Worm (Caenorhabditis elegans) whole organism, mixed stage, embryonic: ENCODE results near the gene C04C3.4.

ENCODE experiments used
- M03D4.4 ChIP-seq: sonication (generic microtip); optimal IDR thresholded peaks from 2 replicates; lab custom pipeline; 2017; ENCODE audit warnings: mild to moderate bottlenecking, missing genetic modification characterization, missing compliant biosample characterization
- bed-3 ChIP-seq: fragments of 200-800 bp; sonication (Bioruptor generic); optimal IDR thresholded peaks from 3 replicates; lab custom pipeline; 2018; ENCODE audit warnings: mild to moderate bottlenecking, missing genetic modification characterization, moderate library complexity, missing compliant biosample characterization
- blmp-1 ChIP-seq: fragments of 150-350 bp; optimal IDR thresholded peaks from 2 replicates; lab custom pipeline; 2014; ENCODE audit warnings: missing biosample characterization, missing genetic modification characterization
- ceh-39 ChIP-seq: fragments of 150-350 bp; optimal IDR thresholded peaks from 2 replicates; lab custom pipeline; 2014; ENCODE audit warnings: missing biosample characterization, missing genetic modification characterization
- ceh-43 ChIP-seq: fragments of 200-800 bp; sonication (Bioruptor generic); optimal IDR thresholded peaks from 2 replicates; lab custom pipeline; 2018; ENCODE audit warnings: mild to moderate bottlenecking, missing genetic modification characterization, moderate library complexity, missing compliant biosample characterization
- ceh-83 ChIP-seq: fragments of 200-800 bp; sonication (Bioruptor generic); optimal IDR thresholded peaks from 2 replicates; lab custom pipeline; 2018; ENCODE audit warnings: mild to moderate bottlenecking, missing genetic modification characterization, missing compliant biosample characterization
- ces-1 ChIP-seq: fragments of 150-350 bp; optimal IDR thresholded peaks from 2 replicates; lab custom pipeline; 2014; ENCODE audit warnings: missing biosample characterization, missing genetic modification reagents, missing genetic modification characterization
- cnd-1 ChIP-seq: fragments of 200-800 bp; sonication (Bioruptor generic); optimal IDR thresholded peaks from 2 replicates; lab custom pipeline; 2018; ENCODE audit warnings: mild to moderate bottlenecking, missing genetic modification characterization, missing compliant biosample characterization
- drap-1 ChIP-seq: fragments of 200-800 bp; sonication (Bioruptor generic); optimal IDR thresholded peaks from 3 replicates; lab custom pipeline; 2018; ENCODE audit warnings: mild to moderate bottlenecking, missing genetic modification characterization, missing compliant biosample characterization
- elt-1 ChIP-seq: sonication (generic microtip); optimal IDR thresholded peaks from 2 replicates; lab custom pipeline; 2017; ENCODE audit warnings: missing genetic modification characterization, mild to moderate bottlenecking, missing compliant biosample characterization, antibody characterized with exemption, moderate library complexity, borderline replicate concordance; ENCODE audit not compliant: insufficient read depth
- elt-3 ChIP-seq: fragments of 150-350 bp; optimal IDR thresholded peaks from 2 replicates; lab custom pipeline; 2014; ENCODE audit warnings: missing biosample characterization, missing genetic modification characterization
- ham-2 ChIP-seq: fragments of 200-800 bp; sonication (Bioruptor generic); optimal IDR thresholded peaks from 2 replicates; lab custom pipeline; 2018; ENCODE audit warnings: mild to moderate bottlenecking, missing genetic modification characterization, missing compliant biosample characterization
- lin-13 ChIP-seq: fragments of 150-350 bp; optimal IDR thresholded peaks from 2 replicates; lab custom pipeline; 2014; ENCODE audit warnings: missing biosample characterization, missing genetic modification characterization
- lin-32 ChIP-seq: fragments of 200-800 bp; sonication (Bioruptor generic); optimal IDR thresholded peaks from 2 replicates; lab custom pipeline; 2018; ENCODE audit warnings: mild to moderate bottlenecking, missing genetic modification characterization, missing compliant biosample characterization
- lsy-2 ChIP-seq: fragments of 150-350 bp; optimal IDR thresholded peaks from 2 replicates; lab custom pipeline; 2014; ENCODE audit warnings: missing biosample characterization, missing genetic modification characterization
- mab-5 ChIP-seq: fragments of 150-350 bp; optimal IDR thresholded peaks from 2 replicates; lab custom pipeline; 2014; ENCODE audit warnings: missing biosample characterization, missing genetic modification characterization
- mep-1 ChIP-seq: fragments of 150-350 bp; optimal IDR thresholded peaks from 2 replicates; lab custom pipeline; 2017; ENCODE audit warnings: missing biosample characterization, missing genetic modification reagents, missing genetic modification characterization, inconsistent platforms
- nhr-237 ChIP-seq: fragments of 150-350 bp; optimal IDR thresholded peaks from 2 replicates; lab custom pipeline; 2014; ENCODE audit warnings: missing biosample characterization, missing genetic modification characterization
- nhr-28 ChIP-seq: fragments of 150-350 bp; optimal IDR thresholded peaks from 2 replicates; lab custom pipeline; 2014; ENCODE audit warnings: missing biosample characterization, missing genetic modification characterization
- nhr-76 ChIP-seq: sonication (generic microtip); optimal IDR thresholded peaks from 2 replicates; lab custom pipeline; 2017; ENCODE audit warnings: missing biosample characterization, missing genetic modification characterization
- pha-4 ChIP-seq: fragments of 150-350 bp; optimal IDR thresholded peaks from 2 replicates; lab custom pipeline; 2018; ENCODE audit warnings: missing biosample characterization, missing genetic modification reagents, missing genetic modification characterization
- sem-2 ChIP-seq: fragments of 200-800 bp; sonication (Bioruptor generic); optimal IDR thresholded peaks from 2 replicates; lab custom pipeline; 2018; ENCODE audit warnings: mild to moderate bottlenecking, missing genetic modification characterization, missing compliant biosample characterization
- snpc-4 ChIP-seq: fragments of 150-350 bp; optimal IDR thresholded peaks from 2 replicates; lab custom pipeline; 2014; ENCODE audit warnings: missing biosample characterization, missing genetic modification characterization
- sptf-1 ChIP-seq: sonication (generic microtip); optimal IDR thresholded peaks from 2 replicates; lab custom pipeline; 2017; ENCODE audit warnings: mild to moderate bottlenecking, missing genetic modification characterization, moderate library complexity, missing compliant biosample characterization
- tbx-8 ChIP-seq: fragments of 200-800 bp; sonication (Bioruptor generic); optimal IDR thresholded peaks from 2 replicates; lab custom pipeline; 2018; ENCODE audit warnings: mild to moderate bottlenecking, missing genetic modification characterization, moderate library complexity, missing compliant biosample characterization
- unc-120 ChIP-seq: sonication (generic microtip); optimal IDR thresholded peaks from 2 replicates; lab custom pipeline; 2017; ENCODE audit warnings: missing genetic modification characterization, missing compliant biosample characterization; ENCODE audit not compliant: poor library complexity, severe bottlenecking
- unc-39 ChIP-seq: fragments of 150-350 bp; optimal IDR thresholded peaks from 2 replicates; lab custom pipeline; 2014; ENCODE audit warnings: missing biosample characterization, missing genetic modification characterization
- unc-62 ChIP-seq: fragments of 150-350 bp; optimal IDR thresholded peaks from 2 replicates; lab custom pipeline; 2014; ENCODE audit warnings: missing biosample characterization, missing genetic modification reagents, missing genetic modification characterization
- zip-8 ChIP-seq: fragments of 150-350 bp; optimal IDR thresholded peaks from 2 replicates; lab custom pipeline; 2014; ENCODE audit warnings: missing biosample characterization, missing genetic modification characterization
- ztf-11 ChIP-seq: fragments of 150-350 bp; optimal IDR thresholded peaks from 2 replicates; lab custom pipeline; 2014; ENCODE audit warnings: missing biosample characterization, missing genetic modification characterization

C04C3.4 gene

ce11 chrIV:3399015-3399722, 5.0 kb downstream of the C04C3.4 start, which contains the start of the genes dyf-3 and pdhb-1 (continued):
- TF ChIP-seq lin-32 (GFP tag; lab: Kevin White, UChicago) (no peak), nhr-237 (tag; lab: Kevin White, UChicago) (no peak), elt-1 (no peak), ceh-43 (GFP tag; lab: Kevin White, UChicago) (no peak)

ce11 chrIV:3400941-3401340, 6.8 kb downstream of the C04C3.4 start:
- no peak for TF ChIP-seq drap-1
- no peak for TF ChIP-seq cnd-1 (tag; lab: Kevin White, UChicago)
- TF ChIP-seq ham-2 (GFP tag; lab: Kevin White, UChicago) = no peak
- TF ChIP-seq ceh-83 = no peak
- no peak for TF ChIP-seq nhr-76 (tag; lab: Kevin White, UChicago)
- no peak for TF ChIP-seq nhr-28 (tag; lab: Kevin White, UChicago)
- TF ChIP-seq sem-2 (GFP tag; lab: Kevin White, UChicago) = no peak
- no peak for TF ChIP-seq lin-13 (tag; lab: Kevin White, UChicago)
- TF ChIP-seq pha-4 (tag; lab: Kevin White, UChicago) = no peak
- no peak for TF ChIP-seq M03D4.4 (tag; lab: Kevin White, UChicago)
- no peak for TF ChIP-seq elt-3 (tag; lab: Kevin White, UChicago)
- TF ChIP-seq tbx-8 = no peak
- no peak for TF ChIP-seq unc-120 (tag; lab: Kevin White, UChicago)
- no peak for TF ChIP-seq ztf-11 (tag; lab: Kevin White, UChicago)
- no peak for TF ChIP-seq blmp-1 (tag; lab: Kevin White, UChicago)
- TF ChIP-seq ceh-43 (GFP tag; lab: Kevin White, UChicago) = no peak
- no peak for TF ChIP-seq lsy-2 (tag; lab: Kevin White, UChicago)
- TF ChIP-seq, all 35 proteins: peak for 0

ce11 chrIV:3415383-3415782, 21.2 kb downstream of the C04C3.4 start, which contains the start of gene lgc-9:
Gene lgc-9, plus strand, starts transcription at chrIV:3415683.
- TF ChIP-seq unc-62 (GFP tag; lab: Kevin White, UChicago) = no peak
- no peak for TF ChIP-seq lin-13 (tag; lab: Kevin White, UChicago)
- no peak for TF ChIP-seq ceh-39
- TF ChIP-seq nhr-76 (tag; lab: Kevin White, UChicago) = no peak
- no peak for TF ChIP-seq zip-8
- no peak for TF ChIP-seq ham-2 (GFP tag; lab: Kevin White, UChicago)
- TF ChIP-seq mep-1 (tag; lab: Kevin White, UChicago) = no peak
- no peak for TF ChIP-seq unc-39 (tag; lab: Kevin White, UChicago)
- no peak for TF ChIP-seq lin-32 (GFP tag; lab: Kevin White, UChicago)
- TF ChIP-seq ztf-11 (tag; lab: Kevin White, UChicago) = no peak
- TF ChIP-seq tbx-8 = no peak
- TF ChIP-seq cnd-1 (tag; lab: Kevin White, UChicago) = no peak

- TF ChIP-seq zip-8 = no peak
Measured at ce11 chrIV:3418741-3419140, 24.6 kb downstream of the C04C3.4 start.

- no peak for TF ChIP-seq ceh-83
- TF ChIP-seq elt-1 = no peak
- no peak for TF ChIP-seq lin-13 (tag; lab: Kevin White, UChicago)
- TF ChIP-seq sptf-1 (tag; lab: Kevin White, UChicago) = no peak
- TF ChIP-seq drap-1 = no peak
- no peak for TF ChIP-seq snpc-4 (tag; lab: Kevin White, UChicago)
- no peak for TF ChIP-seq nhr-76 (tag; lab: Kevin White, UChicago)
- no peak for TF ChIP-seq ceh-39
- no peak for TF ChIP-seq elt-3 (tag; lab: Kevin White, UChicago)
- TF ChIP-seq unc-120 (tag; lab: Kevin White, UChicago) = no peak
- no peak for TF ChIP-seq nhr-28 (tag; lab: Kevin White, UChicago)
- no peak for TF ChIP-seq unc-62 (GFP tag; lab: Kevin White, UChicago)
- TF ChIP-seq mab-5 (tag; lab: Kevin White, UChicago) = no peak
- no peak for TF ChIP-seq ces-1 (GFP tag; lab: Kevin White, UChicago)
- TF ChIP-seq pha-4 (tag; lab: Kevin White, UChicago) = no peak
- no peak for TF ChIP-seq bed-3
- no peak for TF ChIP-seq lin-32 (GFP tag; lab: Kevin White, UChicago)
Measured at ce11 chrIV:3422516-3422915, 28.4 kb downstream of the C04C3.4 start, which contains the start of gene C04C3.6. Gene C04C3.6, minus strand, starts transcription at chrIV:3422616.
